Fruit fly (Drosophila melanogaster) whole organism, wandering third instar larva: ENCODE results near the gene Argk1.
A peak's percentile ranks its signal among the peaks of the same experiment; 100 is the strongest.

ENCODE experiments used
- Abd-B ChIP-seq: fragments of >200 bp; optimal IDR thresholded peaks from 2 replicates; lab custom pipeline; 2017; ENCODE audit warnings: missing biosample characterization, missing genetic modification characterization
- CG9705 ChIP-seq: fragments of 200-800 bp; sonication (Bioruptor generic); optimal IDR thresholded peaks from 2 replicates; lab custom pipeline; 2018; ENCODE audit warnings: missing biosample characterization, mild to moderate bottlenecking, missing genetic modification characterization
- CrebA ChIP-seq: fragments of 200-800 bp; sonication (Bioruptor generic); optimal IDR thresholded peaks from 2 replicates; lab custom pipeline; 2016; ENCODE audit warnings: missing biosample characterization, mild to moderate bottlenecking, missing genetic modification characterization, borderline replicate concordance
- Dfd ChIP-seq: fragments of >200 bp; optimal IDR thresholded peaks from 2 replicates; lab custom pipeline; 2017; ENCODE audit warnings: missing biosample characterization, missing genetic modification characterization
- Dif ChIP-seq: fragments of 200-275, 200-300 bp; sonication (Bioruptor generic); optimal IDR thresholded peaks from 2 replicates; lab custom pipeline; 2018; ENCODE audit warnings: missing biosample characterization, missing genetic modification characterization; ENCODE audit not compliant: partially characterized antibody
- GATAd ChIP-seq: sonication (Bioruptor generic); optimal IDR thresholded peaks from 2 replicates; lab custom pipeline; 2016; ENCODE audit warnings: missing biosample characterization, missing genetic modification characterization
- HLH106 ChIP-seq: fragments of 200-800 bp; optimal IDR thresholded peaks from 3 replicates; lab custom pipeline; 2019; ENCODE audit warnings: missing biosample characterization, mild to moderate bottlenecking, missing genetic modification characterization, moderate library complexity
- Hnf4 ChIP-seq: fragments of 200-800 bp; sonication (Bioruptor generic); optimal IDR thresholded peaks from 2 replicates; lab custom pipeline; 2016; ENCODE audit warnings: missing biosample characterization, mild to moderate bottlenecking, missing genetic modification characterization
- Hr78 ChIP-seq: fragments of >200 bp; optimal IDR thresholded peaks from 2 replicates; lab custom pipeline; 2017; ENCODE audit warnings: missing biosample characterization, missing genetic modification characterization
- Hr83 ChIP-seq: fragments of 200-300 bp; sonication (Bioruptor generic); optimal IDR thresholded peaks from 2 replicates; lab custom pipeline; 2016; ENCODE audit warnings: missing biosample characterization, mild to moderate bottlenecking, missing genetic modification characterization, moderate library complexity; ENCODE audit not compliant: poor library complexity, severe bottlenecking
- Jra ChIP-seq: sonication (Bioruptor generic); optimal IDR thresholded peaks from 2 replicates; lab custom pipeline; 2016; ENCODE audit warnings: missing biosample characterization, missing genetic modification characterization
- Mio ChIP-seq: sonication (Bioruptor generic); optimal IDR thresholded peaks from 2 replicates; lab custom pipeline; 2016; ENCODE audit warnings: missing biosample characterization, missing genetic modification characterization
- N ChIP-seq: fragments of >200 bp; optimal IDR thresholded peaks from 2 replicates; lab custom pipeline; 2018; ENCODE audit warnings: missing biosample characterization, missing external identifiers, missing genetic modification characterization
- OdsH ChIP-seq: fragments of 200-800 bp; sonication (Bioruptor generic); optimal IDR thresholded peaks from 2 replicates; lab custom pipeline; 2016; ENCODE audit warnings: missing biosample characterization, mild to moderate bottlenecking, missing genetic modification characterization
- Rel ChIP-seq, 2 experiments: fragments of 200-800 bp; sonication (Bioruptor generic) in 1 of 2; optimal IDR thresholded peaks; 2 replicates in 1 of 2; 3 replicates in 1 of 2; lab custom pipeline; 2016 to 2019; ENCODE audit warnings: mild to moderate bottlenecking in 2 of 2, missing biosample characterization in 2 of 2, missing genetic modification characterization in 2 of 2, moderate library complexity in 1 of 2
- Sp1 ChIP-seq: fragments of 200-800 bp; sonication (Bioruptor generic); optimal IDR thresholded peaks from 3 replicates; lab custom pipeline; 2019; ENCODE audit warnings: missing biosample characterization, mild to moderate bottlenecking, missing genetic modification characterization, moderate library complexity
- Vsx2 ChIP-seq: fragments of 200-300, 225-300 bp; sonication (Bioruptor generic); optimal IDR thresholded peaks from 2 replicates; lab custom pipeline; 2018; ENCODE audit warnings: missing biosample characterization, missing genetic modification characterization; ENCODE audit not compliant: partially characterized antibody
- br ChIP-seq: fragments of 200-800 bp; sonication (Bioruptor generic); optimal IDR thresholded peaks from 2 replicates; lab custom pipeline; 2016; ENCODE audit warnings: missing biosample characterization, missing genetic modification characterization
- dl ChIP-seq, 2 experiments: fragments of 175-275, 200-275 bp in 1 of 2; fragments of 200-275 bp in 1 of 2; sonication (Bioruptor generic); optimal IDR thresholded peaks; lab custom pipeline; 2018; ENCODE audit warnings: mild to moderate bottlenecking in 2 of 2, missing biosample characterization in 2 of 2, missing genetic modification characterization in 2 of 2, moderate library complexity in 2 of 2; ENCODE audit not compliant: partially characterized antibody in 2 of 2, insufficient read depth in 1 of 2
- dmrt93B ChIP-seq: fragments of 200-800 bp; sonication (Bioruptor generic); optimal IDR thresholded peaks from 2 replicates; lab custom pipeline; 2018; ENCODE audit warnings: missing biosample characterization, mild to moderate bottlenecking, missing genetic modification characterization
- dsf ChIP-seq: sonication (Bioruptor generic); optimal IDR thresholded peaks from 2 replicates; lab custom pipeline; 2016; ENCODE audit warnings: missing biosample characterization, missing genetic modification characterization, borderline replicate concordance
- ey ChIP-seq: fragments of 200-800 bp; sonication (Bioruptor generic); optimal IDR thresholded peaks from 2 replicates; lab custom pipeline; 2016; ENCODE audit warnings: missing biosample characterization, missing genetic modification characterization
- foxo ChIP-seq, 2 experiments: fragments of 200-800 bp; sonication (Bioruptor generic); optimal IDR thresholded peaks; 2 replicates in 1 of 2; 3 replicates in 1 of 2; lab custom pipeline; 2016 to 2017; ENCODE audit warnings: missing biosample characterization in 2 of 2, missing genetic modification characterization in 2 of 2
- fru ChIP-seq: fragments of 200-800 bp; sonication (Bioruptor generic); optimal IDR thresholded peaks from 3 replicates; lab custom pipeline; 2016; ENCODE audit warnings: missing biosample characterization, mild to moderate bottlenecking, missing genetic modification characterization
- pan ChIP-seq: fragments of >200 bp; optimal IDR thresholded peaks from 2 replicates; lab custom pipeline; 2017
- psq ChIP-seq: fragments of 200-800 bp; sonication (Bioruptor generic); optimal IDR thresholded peaks from 3 replicates; lab custom pipeline; 2017; ENCODE audit warnings: missing biosample characterization, mild to moderate bottlenecking, missing genetic modification characterization, moderate library complexity
- rgr ChIP-seq: fragments of 200-800 bp; sonication (Bioruptor generic); optimal IDR thresholded peaks from 3 replicates; lab custom pipeline; 2016; ENCODE audit warnings: missing biosample characterization, mild to moderate bottlenecking, missing genetic modification characterization
- sage ChIP-seq: fragments of 200-800 bp; sonication (Bioruptor generic); optimal IDR thresholded peaks from 2 replicates; lab custom pipeline; 2016; ENCODE audit warnings: missing biosample characterization, mild to moderate bottlenecking, missing genetic modification characterization
- sv ChIP-seq: fragments of 200-800 bp; sonication (Bioruptor generic); optimal IDR thresholded peaks from 3 replicates; lab custom pipeline; 2016; ENCODE audit warnings: missing biosample characterization, missing genetic modification characterization
- tai ChIP-seq: sonication (Bioruptor generic); optimal IDR thresholded peaks from 2 replicates; lab custom pipeline; 2016; ENCODE audit warnings: missing biosample characterization, missing genetic modification characterization
- usp ChIP-seq: fragments of >200 bp; optimal IDR thresholded peaks from 2 replicates; lab custom pipeline; 2017; ENCODE audit warnings: missing biosample characterization, missing genetic modification characterization
- woc ChIP-seq: sonication (Bioruptor generic); optimal IDR thresholded peaks from 2 replicates; lab custom pipeline; 2016; ENCODE audit warnings: missing biosample characterization, mild to moderate bottlenecking, missing genetic modification characterization

Gene Argk1

dm6 chr3L:9044896-9045295 is 20.9 kb downstream of the Argk1 start:
- TF ChIP-seq Abd-B, result no peak
- no peak for TF ChIP-seq usp (GFP tag; lab: Kevin White, UChicago)
- TF ChIP-seq CG9705 (GFP tag; lab: Kevin White, UChicago), result no peak
- peak; percentile 93 for TF ChIP-seq Dfd (GFP tag; lab: Kevin White, UChicago)
- TF ChIP-seq sv (GFP tag; lab: Kevin White, UChicago), result no peak
- TF ChIP-seq HLH106, result no peak
- TF ChIP-seq pan, result no peak
- no peak for TF ChIP-seq br (GFP tag; lab: Kevin White, UChicago)
- TF ChIP-seq, all 38 proteins: peak for 1

- no peak for TF ChIP-seq GATAd
- TF ChIP-seq woc, result no peak
- TF ChIP-seq rgr (GFP tag; lab: Kevin White, UChicago), result no peak
- TF ChIP-seq, all 38 proteins: peak for 0
Measured at dm6 chr3L:9043648-9044047, 22.2 kb downstream of the Argk1 start.

dm6 chr3L:9042200-9042988 is 23.4 kb downstream of the Argk1 start:
- no peak for TF ChIP-seq CrebA (GFP tag; lab: Kevin White, UChicago)
- no peak for TF ChIP-seq Abd-B
- no peak for TF ChIP-seq Dfd (GFP tag; lab: Kevin White, UChicago)
- TF ChIP-seq dl (GFP tag; optimal IDR thresholded peaks at IDR 0.05; lab: Kevin White, UChicago; ENCODE audit: insufficient read depth in 1 of 2, partially characterized antibody in 2 of 2), result no peak
- no peak for TF ChIP-seq Mio (GFP tag; lab: Kevin White, UChicago)
- no peak for TF ChIP-seq br (GFP tag; lab: Kevin White, UChicago)
- TF ChIP-seq N, result no peak
- TF ChIP-seq GATAd, result no peak
- no peak for TF ChIP-seq Hr78
- TF ChIP-seq HLH106, result no peak
- TF ChIP-seq Hnf4 (GFP tag; lab: Kevin White, UChicago), result no peak
- TF ChIP-seq Hr83, result no peak
- no peak for TF ChIP-seq psq
- no peak for TF ChIP-seq fru (GFP tag; lab: Kevin White, UChicago)
- no peak for TF ChIP-seq dmrt93B (GFP tag; lab: Kevin White, UChicago)
- TF ChIP-seq Vsx2 (GFP tag; lab: Kevin White, UChicago), result no peak
- no peak for TF ChIP-seq sage (GFP tag; lab: Kevin White, UChicago)
- no peak for TF ChIP-seq Jra

- peak; percentile 73 for TF ChIP-seq Vsx2 (GFP tag; lab: Kevin White, UChicago)
- no peak for TF ChIP-seq CG9705 (GFP tag; lab: Kevin White, UChicago)
- peak; percentile 20 for TF ChIP-seq Dif (GFP tag; lab: Kevin White, UChicago)
- no peak for TF ChIP-seq ey
- TF ChIP-seq, all 38 proteins: peak for 2
Measured at dm6 chr3L:9041042-9041477, 24.8 kb downstream of the Argk1 start, which contains the start of gene Doc1. Gene Doc1, plus strand, starts transcription at chr3L:9041375.

- TF ChIP-seq rgr (GFP tag; lab: Kevin White, UChicago) (no peak), woc (no peak), OdsH (GFP tag; lab: Kevin White, UChicago) (no peak), tai (GFP tag; lab: Kevin White, UChicago) (no peak), Rel (GFP tag; optimal IDR thresholded peaks at IDR 0.05; lab: Kevin White, UChicago) (no peak), Rel (tag; optimal IDR thresholded peaks at IDR 0.05; lab: Kevin White, UChicago) (no peak), fru (GFP tag; lab: Kevin White, UChicago) (no peak), Jra (no peak)
Measured at dm6 chr3L:9039189-9039588, 26.6 kb downstream of the Argk1 start.

dm6 chr3L:9037608-9038007 is 28.2 kb downstream of the Argk1 start:
- TF ChIP-seq sv (GFP tag; lab: Kevin White, UChicago), result no peak
- TF ChIP-seq foxo (GFP tag; optimal IDR thresholded peaks at IDR 0.05; lab: Kevin White, UChicago), result no peak
- no peak for TF ChIP-seq CG9705 (GFP tag; lab: Kevin White, UChicago)
- no peak for TF ChIP-seq psq
- no peak for TF ChIP-seq Mio (GFP tag; lab: Kevin White, UChicago)
- TF ChIP-seq HLH106, result no peak
- TF ChIP-seq fru (GFP tag; lab: Kevin White, UChicago), result no peak
- TF ChIP-seq Sp1, result no peak
- no peak for TF ChIP-seq dsf (GFP tag; lab: Kevin White, UChicago)
- TF ChIP-seq Dif (GFP tag; lab: Kevin White, UChicago), result no peak
